Worm (Caenorhabditis elegans): ENCODE results near the gene grl-29.
"Not testable (repeated sequence)": the region's sequence is repeated elsewhere in the genome, so short reads cannot be mapped to it uniquely, and the experiment has no call there.

DNA sequence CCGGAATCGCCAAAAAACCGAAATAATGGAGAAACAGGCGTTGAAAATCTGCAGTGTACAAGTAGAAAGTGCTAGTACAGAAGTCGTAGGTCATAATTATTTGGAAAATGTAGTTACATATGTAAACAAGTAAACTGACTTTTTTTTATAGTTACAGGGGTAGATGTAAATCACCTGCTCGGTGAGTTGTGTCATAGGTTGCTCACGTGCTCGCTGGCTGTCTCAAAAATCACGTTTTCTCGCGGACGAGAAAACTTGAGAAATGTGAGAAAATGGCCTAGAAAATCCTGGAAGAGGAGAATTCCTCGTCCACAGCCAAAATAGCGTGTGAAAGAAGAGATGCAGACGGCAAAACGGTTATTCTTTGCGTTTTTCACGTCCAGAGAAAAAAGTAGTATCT lies 42.0 kb upstream of the grl-29 start, which contains the start of gene srh-212:
- not testable (repeated sequence) for TF ChIP-seq ets-4 (tag; optimal IDR thresholded peaks at IDR 0.05); ceh-9 (tag; optimal IDR thresholded peaks at IDR 0.05); sox-4 (tag; optimal IDR thresholded peaks at IDR 0.05); unc-55 (GFP tag; optimal IDR thresholded peaks at IDR 0.05); nfya-1 (tag; optimal IDR thresholded peaks at IDR 0.05); unc-42 (tag; optimal IDR thresholded peaks at IDR 0.05); ceh-6 (GFP tag; optimal IDR thresholded peaks at IDR 0.05); lin-11 (tag; optimal IDR thresholded peaks at IDR 0.05)

Measured in whole organism, late embryonic.